Worm (Caenorhabditis elegans) whole organism, L3 larva: Measurements from ENCODE around the gene Y51H4A.937.
A peak's percentile ranks its signal among the peaks of the same experiment; 100 is the strongest.

Experiments
- R02D3.7 ChIP-seq: fragments of 150-350 bp; optimal IDR thresholded peaks from 2 replicates; lab custom pipeline; 2014; ENCODE audit warnings: missing biosample characterization, missing genetic modification characterization
- ZK546.5 ChIP-seq: sonication (generic microtip); optimal IDR thresholded peaks from 2 replicates; lab custom pipeline; 2017; ENCODE audit warnings: missing biosample characterization, missing genetic modification characterization
- aly-2 ChIP-seq: fragments of 150-350 bp; optimal IDR thresholded peaks from 2 replicates; lab custom pipeline; 2014; ENCODE audit warnings: missing biosample characterization, missing genetic modification characterization
- ama-1 ChIP-seq: fragments of 150-350 bp; optimal IDR thresholded peaks from 2 replicates; lab custom pipeline; 2018
- ceh-16 ChIP-seq: sonication (generic microtip); optimal IDR thresholded peaks from 2 replicates; lab custom pipeline; 2017; ENCODE audit warnings: missing biosample characterization, missing genetic modification characterization
- ceh-28 ChIP-seq: fragments of 150-350 bp; optimal IDR thresholded peaks from 2 replicates; lab custom pipeline; 2014; ENCODE audit warnings: missing biosample characterization, missing genetic modification reagents, missing genetic modification characterization
- ceh-82 ChIP-seq: fragments of 150-350 bp; optimal IDR thresholded peaks from 2 replicates; lab custom pipeline; 2014; ENCODE audit warnings: missing biosample characterization, missing genetic modification characterization
- ceh-9 ChIP-seq: sonication (generic microtip); optimal IDR thresholded peaks from 2 replicates; lab custom pipeline; 2018; ENCODE audit warnings: missing biosample characterization, missing genetic modification characterization
- daf-12 ChIP-seq: fragments of 150-350 bp; optimal IDR thresholded peaks from 2 replicates; lab custom pipeline; 2014; ENCODE audit warnings: missing biosample characterization, missing genetic modification reagents, missing genetic modification characterization
- egl-27 ChIP-seq: sonication (generic microtip); optimal IDR thresholded peaks from 4 replicates; lab custom pipeline; 2017; ENCODE audit warnings: missing biosample characterization, missing genetic modification reagents, missing genetic modification characterization
- egl-5 ChIP-seq: fragments of 150-350 bp; optimal IDR thresholded peaks from 2 replicates; lab custom pipeline; 2017; ENCODE audit warnings: missing biosample characterization, missing genetic modification reagents, missing genetic modification characterization, inconsistent platforms
- elt-1 ChIP-seq: fragments of 150-350 bp; optimal IDR thresholded peaks from 2 replicates; lab custom pipeline; 2014; ENCODE audit warnings: missing biosample characterization, missing genetic modification characterization
- elt-2 ChIP-seq: sonication (generic microtip); optimal IDR thresholded peaks from 2 replicates; lab custom pipeline; 2016; ENCODE audit warnings: missing genetic modification reagents, mild to moderate bottlenecking, missing genetic modification characterization, missing compliant biosample characterization
- elt-3 ChIP-seq, 3 experiments: fragments of 150-350 bp in 1 of 3; sonication (generic microtip) in 2 of 3; optimal IDR thresholded peaks; 2 replicates in 2 of 3; 4 replicates in 1 of 3; lab custom pipeline; 2014 to 2017; ENCODE audit warnings: missing biosample characterization in 3 of 3, missing genetic modification characterization in 3 of 3
- eor-1 ChIP-seq, 2 experiments: fragments of 150-350 bp; optimal IDR thresholded peaks; 2 replicates each; lab custom pipeline; 2014 to 2018; ENCODE audit warnings: missing biosample characterization in 2 of 2, missing genetic modification characterization in 2 of 2
- fkh-10 ChIP-seq: sonication (generic microtip); optimal IDR thresholded peaks from 2 replicates; lab custom pipeline; 2017; ENCODE audit warnings: missing biosample characterization, missing genetic modification reagents, missing genetic modification characterization
- fkh-2 ChIP-seq: fragments of 150-350 bp; optimal IDR thresholded peaks from 2 replicates; lab custom pipeline; 2014; ENCODE audit warnings: missing biosample characterization, missing genetic modification reagents, missing genetic modification characterization
- fos-1 ChIP-seq: fragments of 150-350 bp; optimal IDR thresholded peaks from 2 replicates; lab custom pipeline; 2014; ENCODE audit warnings: missing biosample characterization, missing genetic modification characterization
- hmg-11 ChIP-seq: sonication (generic microtip); optimal IDR thresholded peaks from 2 replicates; lab custom pipeline; 2016; ENCODE audit warnings: missing genetic modification characterization, missing compliant biosample characterization
- jun-1 ChIP-seq: fragments of 150-350 bp; optimal IDR thresholded peaks from 2 replicates; lab custom pipeline; 2014; ENCODE audit warnings: missing biosample characterization, missing genetic modification reagents, missing genetic modification characterization
- lin-15B ChIP-seq: fragments of 150-350 bp; optimal IDR thresholded peaks from 2 replicates; lab custom pipeline; 2014; ENCODE audit warnings: missing biosample characterization, missing genetic modification characterization
- lin-39 ChIP-seq: fragments of 150-350 bp; optimal IDR thresholded peaks from 2 replicates; lab custom pipeline; 2018; ENCODE audit warnings: missing biosample characterization, missing genetic modification reagents, missing genetic modification characterization
- lsy-12 ChIP-seq: sonication (generic microtip); optimal IDR thresholded peaks from 2 replicates; lab custom pipeline; 2016; ENCODE audit warnings: mild to moderate bottlenecking, missing genetic modification characterization, missing compliant biosample characterization
- mdl-1 ChIP-seq: fragments of 150-350 bp; optimal IDR thresholded peaks from 2 replicates; lab custom pipeline; 2014; ENCODE audit warnings: missing biosample characterization, missing genetic modification characterization
- nfya-1 ChIP-seq: sonication (generic microtip); optimal IDR thresholded peaks from 2 replicates; lab custom pipeline; 2017; ENCODE audit warnings: missing genetic modification characterization, mild to moderate bottlenecking, missing compliant biosample characterization, antibody characterized with exemption, moderate library complexity; ENCODE audit not compliant: insufficient read depth
- nhr-11 ChIP-seq: fragments of 150-350 bp; optimal IDR thresholded peaks from 2 replicates; lab custom pipeline; 2014; ENCODE audit warnings: missing biosample characterization, missing genetic modification characterization
- nhr-12 ChIP-seq: fragments of 150-350 bp; optimal IDR thresholded peaks from 2 replicates; lab custom pipeline; 2014; ENCODE audit warnings: missing biosample characterization, missing genetic modification characterization
- nhr-23 ChIP-seq: fragments of 150-350 bp; optimal IDR thresholded peaks from 2 replicates; lab custom pipeline; 2014; ENCODE audit warnings: missing biosample characterization, missing genetic modification reagents, missing genetic modification characterization
- nhr-237 ChIP-seq: fragments of 150-350 bp; optimal IDR thresholded peaks from 2 replicates; lab custom pipeline; 2014; ENCODE audit warnings: missing biosample characterization, missing genetic modification characterization
- nhr-25 ChIP-seq: sonication (generic microtip); optimal IDR thresholded peaks from 2 replicates; lab custom pipeline; 2017; ENCODE audit warnings: missing biosample characterization, missing genetic modification characterization
- nhr-28 ChIP-seq: fragments of 150-350 bp; optimal IDR thresholded peaks from 2 replicates; lab custom pipeline; 2014; ENCODE audit warnings: missing biosample characterization, missing genetic modification characterization
- nhr-43 ChIP-seq: sonication (generic microtip); optimal IDR thresholded peaks from 2 replicates; lab custom pipeline; 2016; ENCODE audit warnings: mild to moderate bottlenecking, missing genetic modification characterization, missing compliant biosample characterization; ENCODE audit not compliant: poor library complexity, severe bottlenecking
- nhr-67 ChIP-seq: fragments of 150-350 bp; optimal IDR thresholded peaks from 2 replicates; lab custom pipeline; 2014; ENCODE audit warnings: missing biosample characterization, missing genetic modification characterization
- nhr-76 ChIP-seq: fragments of 150-350 bp; sonication (generic microtip); optimal IDR thresholded peaks from 5 replicates; lab custom pipeline; 2014; ENCODE audit warnings: missing biosample characterization, missing genetic modification characterization
- nhr-77 ChIP-seq: fragments of 150-350 bp; optimal IDR thresholded peaks from 2 replicates; lab custom pipeline; 2014; ENCODE audit warnings: missing biosample characterization, missing genetic modification characterization
- pha-4 ChIP-seq: fragments of 150-350 bp; optimal IDR thresholded peaks from 2 replicates; lab custom pipeline; 2014; ENCODE audit warnings: missing biosample characterization, missing genetic modification reagents, missing genetic modification characterization
- pqm-1 ChIP-seq: fragments of 150-350 bp; optimal IDR thresholded peaks from 2 replicates; lab custom pipeline; 2017; ENCODE audit warnings: missing biosample characterization, missing genetic modification characterization, inconsistent platforms
- sea-2 ChIP-seq: fragments of 150-350 bp; sonication (generic microtip); optimal IDR thresholded peaks from 4 replicates; lab custom pipeline; 2014; ENCODE audit warnings: missing biosample characterization, missing genetic modification reagents, missing genetic modification characterization
- skn-1 ChIP-seq: fragments of 150-350 bp; optimal IDR thresholded peaks from 2 replicates; lab custom pipeline; 2014; ENCODE audit warnings: missing biosample characterization, missing genetic modification characterization
- snpc-4 ChIP-seq: fragments of 150-350 bp; optimal IDR thresholded peaks from 2 replicates; lab custom pipeline; 2014; ENCODE audit warnings: missing biosample characterization, missing genetic modification characterization
- tbx-2 ChIP-seq: sonication (generic microtip); optimal IDR thresholded peaks from 2 replicates; lab custom pipeline; 2016; ENCODE audit warnings: mild to moderate bottlenecking, missing genetic modification characterization, missing compliant biosample characterization
- unc-39 ChIP-seq: sonication (generic microtip); optimal IDR thresholded peaks from 4 replicates; lab custom pipeline; 2017; ENCODE audit warnings: missing biosample characterization, missing genetic modification characterization
- unc-62 ChIP-seq: fragments of 150-350 bp; sonication (generic microtip); optimal IDR thresholded peaks from 4 replicates; lab custom pipeline; 2014; ENCODE audit warnings: missing biosample characterization, missing genetic modification reagents, missing genetic modification characterization
- zag-1 ChIP-seq: fragments of 150-350 bp; optimal IDR thresholded peaks from 2 replicates; lab custom pipeline; 2014; ENCODE audit warnings: missing biosample characterization, missing genetic modification characterization
- ztf-11 ChIP-seq: fragments of 150-350 bp; optimal IDR thresholded peaks from 2 replicates; lab custom pipeline; 2014; ENCODE audit warnings: missing biosample characterization, missing genetic modification characterization
- ztf-4 ChIP-seq: fragments of 150-350 bp; optimal IDR thresholded peaks from 2 replicates; lab custom pipeline; 2014; ENCODE audit warnings: missing biosample characterization, missing genetic modification characterization

Y51H4A.937 gene

ce11 chrIV:16491411-16492036 is 37.0 kb upstream of the Y51H4A.937 start:
- TF ChIP-seq ceh-82 (tag; lab: Kevin White, UChicago) (no peak), elt-3 (tag; optimal IDR thresholded peaks at IDR 0.05; lab: Kevin White, UChicago) (no peak), tbx-2 (tag; lab: Kevin White, UChicago) (peak; percentile 21), nhr-67 (tag; lab: Kevin White, UChicago) (no peak), ZK546.5 (tag; lab: Kevin White, UChicago) (no peak), pqm-1 (tag; lab: Kevin White, UChicago) (peak; percentile 31), pha-4 (tag; lab: Kevin White, UChicago) (peak; percentile 54), lin-39 (peak; percentile 71), nfya-1 (tag; lab: Kevin White, UChicago) (peak; percentile 65), hmg-11 (tag; lab: Kevin White, UChicago) (peak; percentile 88), daf-12 (tag; lab: Kevin White, UChicago) (no peak), elt-2 (peak; percentile 66), nhr-23 (tag; lab: Kevin White, UChicago) (no peak), fkh-2 (tag; lab: Kevin White, UChicago) (no peak), nhr-12 (tag; lab: Kevin White, UChicago) (no peak), zag-1 (tag; lab: Kevin White, UChicago) (no peak), jun-1 (tag; lab: Kevin White, UChicago) (peak; percentile 65), elt-1 (tag; lab: Kevin White, UChicago) (peak; percentile 5), ama-1 (lab: Kevin White, UChicago) (peak; percentile 70), skn-1 (peak; percentile 5), ceh-28 (peak; percentile 5), fos-1 (no peak), ztf-11 (tag; lab: Kevin White, UChicago) (no peak), nhr-43 (tag; lab: Kevin White, UChicago) (peak; percentile 32), egl-5 (tag; lab: Kevin White, UChicago) (no peak), sea-2 (peak; percentile 31), nhr-28 (tag; lab: Kevin White, UChicago) (no peak), lin-15B (tag; lab: Kevin White, UChicago) (peak; percentile 61), nhr-237 (tag; lab: Kevin White, UChicago) (no peak), R02D3.7 (tag; lab: Kevin White, UChicago) (no peak), lsy-12 (tag; lab: Kevin White, UChicago) (peak; percentile 56), nhr-76 (tag; lab: Kevin White, UChicago) (no peak), unc-62 (GFP tag; lab: Kevin White, UChicago) (peak; percentile 63), snpc-4 (tag; lab: Kevin White, UChicago) (peak; percentile 3), aly-2 (tag; lab: Kevin White, UChicago) (no peak), nhr-11 (peak; percentile 75)
- TF ChIP-seq, all 47 proteins: peak for 19

- TF ChIP-seq eor-1 (tag; optimal IDR thresholded peaks at IDR 0.05; lab: Kevin White, UChicago) (no peak), nfya-1 (tag; lab: Kevin White, UChicago) (peak; percentile 91), R02D3.7 (tag; lab: Kevin White, UChicago) (peak; percentile 24), hmg-11 (tag; lab: Kevin White, UChicago) (peak; percentile 93), nhr-237 (tag; lab: Kevin White, UChicago) (no peak), ceh-28 (peak; percentile 92), elt-2 (peak; percentile 76), snpc-4 (tag; lab: Kevin White, UChicago) (peak; percentile 64), egl-5 (tag; lab: Kevin White, UChicago) (peak; percentile 74), egl-27 (tag; lab: Kevin White, UChicago) (peak; percentile 46), nhr-12 (tag; lab: Kevin White, UChicago) (no peak), nhr-25 (peak; percentile 83), ama-1 (lab: Kevin White, UChicago) (peak; percentile 46), lin-15B (tag; lab: Kevin White, UChicago) (peak; percentile 59), ZK546.5 (tag; lab: Kevin White, UChicago) (no peak), nhr-11 (peak; percentile 35), ceh-16 (no peak), lin-39 (peak; percentile 83), ceh-9 (tag; lab: Kevin White, UChicago) (no peak), nhr-43 (tag; lab: Kevin White, UChicago) (peak; percentile 47), nhr-67 (tag; lab: Kevin White, UChicago) (no peak), nhr-28 (tag; lab: Kevin White, UChicago) (no peak), fkh-2 (tag; lab: Kevin White, UChicago) (no peak), unc-62 (GFP tag; lab: Kevin White, UChicago) (peak; percentile 89), elt-3 (tag; optimal IDR thresholded peaks at IDR 0.05; lab: Kevin White, UChicago) (no peak), jun-1 (tag; lab: Kevin White, UChicago) (peak; percentile 85), skn-1 (peak; percentile 73), tbx-2 (tag; lab: Kevin White, UChicago) (peak; percentile 79), unc-39 (tag; lab: Kevin White, UChicago) (peak; percentile 26), fkh-10 (GFP tag; lab: Kevin White, UChicago) (no peak), ztf-4 (tag; lab: Kevin White, UChicago) (no peak), nhr-77 (tag; lab: Kevin White, UChicago) (peak; percentile 7), lsy-12 (tag; lab: Kevin White, UChicago) (peak; percentile 24), nhr-23 (tag; lab: Kevin White, UChicago) (peak; percentile 85), mdl-1 (tag; lab: Kevin White, UChicago) (peak; percentile 38), nhr-76 (tag; lab: Kevin White, UChicago) (no peak), ztf-11 (tag; lab: Kevin White, UChicago) (no peak), daf-12 (tag; lab: Kevin White, UChicago) (no peak), aly-2 (tag; lab: Kevin White, UChicago) (peak; percentile 1), pha-4 (tag; lab: Kevin White, UChicago) (peak; percentile 79)
These were observed 36.1 kb upstream of the Y51H4A.937 start for ce11 chrIV:16492327-16492726.
